Worm (Caenorhabditis elegans): ENCODE results near the gene haf-3.

Gene haf-3

DNA sequence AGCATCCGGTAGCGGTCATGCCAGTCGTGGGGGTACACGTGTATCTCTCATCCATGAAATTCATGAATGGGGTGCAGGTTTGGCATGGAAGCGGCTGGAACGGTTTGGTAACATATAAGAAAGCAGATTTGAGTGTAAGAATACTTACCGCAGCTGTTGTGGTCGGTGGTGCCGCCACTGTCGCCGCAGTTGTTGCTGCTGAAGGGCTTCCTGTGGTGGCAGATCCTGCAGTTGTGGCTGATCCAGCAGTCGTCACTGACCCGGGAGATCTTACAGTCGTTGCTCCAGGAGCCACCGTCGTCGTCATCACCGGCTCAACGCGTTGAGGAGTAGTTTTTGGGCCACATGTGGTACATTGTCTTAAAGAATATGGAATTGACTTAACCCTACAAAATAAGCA lies 33.0 kb downstream of the haf-3 start:
- TF ChIP-seq scrt-1 (GFP tag; IDR thresholded peaks at IDR 0.05) (no peak), F13C5.2 (tag; optimal IDR thresholded peaks at IDR 0.05) (no peak), aly-1 (tag; optimal IDR thresholded peaks at IDR 0.05) (no peak)

DNA sequence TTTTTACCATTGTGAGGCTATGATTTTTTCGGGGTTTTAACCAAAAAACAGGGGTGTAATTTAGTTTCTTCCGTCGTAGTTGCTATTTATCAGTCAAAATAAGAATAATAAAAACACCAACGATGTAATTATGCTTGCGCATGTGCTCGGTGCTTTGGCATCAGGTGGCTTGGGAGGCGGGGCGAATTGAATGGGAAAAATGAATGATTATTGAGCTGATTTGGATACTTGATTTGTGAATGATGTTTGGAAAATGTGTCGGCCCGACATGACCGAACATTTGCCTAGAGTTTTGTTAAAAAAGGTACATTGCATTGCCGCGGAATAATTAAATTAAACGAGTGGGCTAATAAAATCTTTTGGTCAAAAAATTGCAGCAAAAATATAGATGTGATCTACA lies 33.8 kb downstream of the haf-3 start, which contains the start of gene str-38:
str-38 (minus strand) TSS at position 101 of the 400 bp plus-strand sequence.
- no peak for TF ChIP-seq hnd-1 (tag; optimal IDR thresholded peaks at IDR 0.05)
- no peak for TF ChIP-seq flt-1 (GFP tag; IDR thresholded peaks at IDR 0.05)
- TF ChIP-seq tra-4 (tag; optimal IDR thresholded peaks at IDR 0.05): no peak
- no peak for TF ChIP-seq F13C5.2 (tag; optimal IDR thresholded peaks at IDR 0.05)
- no peak for TF ChIP-seq ceh-36 (tag; optimal IDR thresholded peaks at IDR 0.05)
- TF ChIP-seq scrt-1 (GFP tag; IDR thresholded peaks at IDR 0.05): no peak
- no peak for TF ChIP-seq B0310.2 (tag; optimal IDR thresholded peaks at IDR 0.05)
- TF ChIP-seq pes-1 (GFP tag; IDR thresholded peaks at IDR 0.05): no peak
- TF ChIP-seq aly-1 (tag; optimal IDR thresholded peaks at IDR 0.05): no peak
- no peak for TF ChIP-seq sea-1 (GFP tag; conservative IDR thresholded peaks at IDR 0.05)
- no peak for TF ChIP-seq hmg-4 (GFP tag; optimal IDR thresholded peaks at IDR 0.05)
- no peak for TF ChIP-seq hmbx-1 (tag; optimal IDR thresholded peaks at IDR 0.05)

DNA sequence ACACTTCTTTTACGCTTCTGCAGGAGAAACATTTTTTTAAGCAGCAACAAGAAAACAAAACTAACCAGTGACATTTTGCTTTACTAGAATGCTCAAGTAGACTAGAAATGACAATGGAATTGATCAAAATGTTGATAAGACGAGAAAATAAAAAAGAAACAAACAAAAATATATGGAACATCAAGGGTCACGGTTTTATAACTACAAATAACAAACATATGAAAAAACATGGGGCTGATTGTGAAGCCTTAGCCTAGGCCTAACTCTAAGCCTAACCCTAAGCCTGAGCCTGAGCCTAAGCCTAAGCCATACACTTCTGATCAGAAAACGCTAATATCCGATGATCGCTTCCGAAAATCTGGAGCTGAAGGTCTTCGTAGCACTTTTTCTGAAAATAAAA lies 35.5 kb downstream of the haf-3 start, which contains the start of gene Y6E2A.10:
Y6E2A.10 (minus strand) TSS at position 101 of the 400 bp plus-strand sequence.
- TF ChIP-seq ama-1 (optimal IDR thresholded peaks at IDR 0.05) (no peak), tbx-37 (GFP tag; conservative IDR thresholded peaks at IDR 0.05) (no peak), tra-4 (tag; optimal IDR thresholded peaks at IDR 0.05) (no peak), pes-1 (GFP tag; IDR thresholded peaks at IDR 0.05) (no peak), tbx-11 (GFP tag; IDR thresholded peaks at IDR 0.05) (no peak), hmg-4 (GFP tag; optimal IDR thresholded peaks at IDR 0.05) (no peak), flt-1 (GFP tag; IDR thresholded peaks at IDR 0.05) (no peak), B0310.2 (tag; optimal IDR thresholded peaks at IDR 0.05) (no peak), ets-7 (tag; optimal IDR thresholded peaks at IDR 0.05) (no peak), aly-1 (tag; optimal IDR thresholded peaks at IDR 0.05) (no peak), ceh-13 (GFP tag; optimal IDR thresholded peaks at IDR 0.05) (no peak)

DNA sequence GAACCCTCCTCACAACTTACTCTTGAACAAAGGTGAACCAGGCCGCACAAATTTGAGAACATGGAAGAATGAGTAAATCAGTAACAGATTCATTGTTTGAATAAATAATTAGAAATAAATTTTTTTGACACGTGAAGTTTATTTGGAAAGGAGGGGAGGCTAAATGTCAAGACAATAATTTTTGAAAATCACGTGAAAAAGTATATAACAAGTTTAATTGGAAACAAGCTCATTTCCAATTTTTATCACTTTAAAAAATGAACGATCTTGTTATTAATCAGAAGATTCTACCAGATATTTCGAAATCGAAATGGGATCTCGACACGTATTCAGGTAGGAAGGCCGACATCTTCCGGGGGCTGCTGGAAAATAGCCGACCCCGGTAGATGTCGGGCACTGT lies 39.4 kb downstream of the haf-3 start, which contains the start of the genes irld-57 and sfxn-1.3:
irld-57 (minus strand) TSS at position 101 of the 400 bp plus-strand sequence.
sfxn-1.3 (plus strand) TSS at position 232 of the 400 bp plus-strand sequence.
- TF ChIP-seq hmbx-1 (tag; optimal IDR thresholded peaks at IDR 0.05) (no peak), hmg-4 (GFP tag; optimal IDR thresholded peaks at IDR 0.05) (no peak), ceh-36 (tag; optimal IDR thresholded peaks at IDR 0.05) (no peak)

- TF ChIP-seq hmg-4 (GFP tag; optimal IDR thresholded peaks at IDR 0.05) (no peak), hmbx-1 (tag; optimal IDR thresholded peaks at IDR 0.05) (no peak), ets-7 (tag; optimal IDR thresholded peaks at IDR 0.05) (no peak), flt-1 (GFP tag; IDR thresholded peaks at IDR 0.05) (no peak), scrt-1 (GFP tag; IDR thresholded peaks at IDR 0.05) (no peak), aly-1 (tag; optimal IDR thresholded peaks at IDR 0.05) (no peak), sea-1 (GFP tag; conservative IDR thresholded peaks at IDR 0.05) (no peak), ama-1 (optimal IDR thresholded peaks at IDR 0.05) (no peak), ceh-36 (tag; optimal IDR thresholded peaks at IDR 0.05) (no peak), hnd-1 (tag; optimal IDR thresholded peaks at IDR 0.05) (no peak), ceh-13 (GFP tag; optimal IDR thresholded peaks at IDR 0.05) (no peak), F13C5.2 (tag; optimal IDR thresholded peaks at IDR 0.05) (no peak), pes-1 (GFP tag; IDR thresholded peaks at IDR 0.05) (no peak), tra-4 (tag; optimal IDR thresholded peaks at IDR 0.05) (no peak), tbx-37 (GFP tag; conservative IDR thresholded peaks at IDR 0.05) (no peak), B0310.2 (tag; optimal IDR thresholded peaks at IDR 0.05) (no peak)
These were observed 44.1 kb downstream of the haf-3 start, which contains the start of gene srh-140 for ce11 chrV:15721888-15722287. srh-140 (plus strand) TSS chrV:15722188.

- no peak for TF ChIP-seq hmbx-1 (tag; optimal IDR thresholded peaks at IDR 0.05)
- no peak for TF ChIP-seq tbx-37 (GFP tag; conservative IDR thresholded peaks at IDR 0.05)
- TF ChIP-seq ets-7 (tag; optimal IDR thresholded peaks at IDR 0.05): no peak
- TF ChIP-seq sea-1 (GFP tag; conservative IDR thresholded peaks at IDR 0.05): no peak
- TF ChIP-seq ceh-36 (tag; optimal IDR thresholded peaks at IDR 0.05): no peak
- no peak for TF ChIP-seq hnd-1 (tag; optimal IDR thresholded peaks at IDR 0.05)
- TF ChIP-seq aly-1 (tag; optimal IDR thresholded peaks at IDR 0.05): no peak
- TF ChIP-seq flt-1 (GFP tag; IDR thresholded peaks at IDR 0.05): no peak
- no peak for TF ChIP-seq F13C5.2 (tag; optimal IDR thresholded peaks at IDR 0.05)
- TF ChIP-seq pes-1 (GFP tag; IDR thresholded peaks at IDR 0.05): no peak
- TF ChIP-seq tra-4 (tag; optimal IDR thresholded peaks at IDR 0.05): no peak
- TF ChIP-seq ceh-13 (GFP tag; optimal IDR thresholded peaks at IDR 0.05): no peak
- TF ChIP-seq ama-1 (optimal IDR thresholded peaks at IDR 0.05): no peak
- TF ChIP-seq scrt-1 (GFP tag; IDR thresholded peaks at IDR 0.05): no peak
These were observed 44.5 kb downstream of the haf-3 start for ce11 chrV:15721431-15721830.

ce11 chrV:15719570-15719969 lies 46.4 kb downstream of the haf-3 start, which contains the start of gene Y6E2A.7:
Y6E2A.7 (plus strand) TSS chrV:15719870.
- TF ChIP-seq sea-1 (GFP tag; conservative IDR thresholded peaks at IDR 0.05) (no peak), tbx-37 (GFP tag; conservative IDR thresholded peaks at IDR 0.05) (no peak), tra-4 (tag; optimal IDR thresholded peaks at IDR 0.05) (no peak), flt-1 (GFP tag; IDR thresholded peaks at IDR 0.05) (no peak), tbx-11 (GFP tag; IDR thresholded peaks at IDR 0.05) (no peak), scrt-1 (GFP tag; IDR thresholded peaks at IDR 0.05) (no peak), hnd-1 (tag; optimal IDR thresholded peaks at IDR 0.05) (no peak), pes-1 (GFP tag; IDR thresholded peaks at IDR 0.05) (no peak), ama-1 (optimal IDR thresholded peaks at IDR 0.05) (no peak), hmg-4 (GFP tag; optimal IDR thresholded peaks at IDR 0.05) (no peak), aly-1 (tag; optimal IDR thresholded peaks at IDR 0.05) (no peak), ets-7 (tag; optimal IDR thresholded peaks at IDR 0.05) (no peak), hmbx-1 (tag; optimal IDR thresholded peaks at IDR 0.05) (no peak), B0310.2 (tag; optimal IDR thresholded peaks at IDR 0.05) (no peak), ceh-13 (GFP tag; optimal IDR thresholded peaks at IDR 0.05) (no peak), F13C5.2 (tag; optimal IDR thresholded peaks at IDR 0.05) (no peak), ceh-36 (tag; optimal IDR thresholded peaks at IDR 0.05) (no peak)

- TF ChIP-seq F13C5.2 (tag; optimal IDR thresholded peaks at IDR 0.05) (no peak), tra-4 (tag; optimal IDR thresholded peaks at IDR 0.05) (no peak), ceh-13 (GFP tag; optimal IDR thresholded peaks at IDR 0.05) (no peak), aly-1 (tag; optimal IDR thresholded peaks at IDR 0.05) (no peak), tbx-11 (GFP tag; IDR thresholded peaks at IDR 0.05) (no peak), ama-1 (optimal IDR thresholded peaks at IDR 0.05) (no peak), ets-7 (tag; optimal IDR thresholded peaks at IDR 0.05) (no peak), flt-1 (GFP tag; IDR thresholded peaks at IDR 0.05) (no peak), tbx-37 (GFP tag; conservative IDR thresholded peaks at IDR 0.05) (no peak), sea-1 (GFP tag; conservative IDR thresholded peaks at IDR 0.05) (no peak)
These were observed 47.4 kb downstream of the haf-3 start, which contains the start of gene Y6E2A.5 for ce11 chrV:15718562-15718961. Y6E2A.5 (minus strand) TSS chrV:15718662.
